Worm (Caenorhabditis elegans) whole organism, L3 larva: ENCODE results near the gene fbxa-194.

Source experiments
- aly-2 ChIP-seq: fragments of 150-350 bp; optimal IDR thresholded peaks from 2 replicates; lab custom pipeline; 2014; ENCODE audit warnings: missing biosample characterization, missing genetic modification characterization
- ama-1 ChIP-seq: fragments of 150-350 bp; optimal IDR thresholded peaks from 2 replicates; lab custom pipeline; 2018
- ceh-16 ChIP-seq: sonication (generic microtip); optimal IDR thresholded peaks from 2 replicates; lab custom pipeline; 2017; ENCODE audit warnings: missing biosample characterization, missing genetic modification characterization
- ceh-28 ChIP-seq: fragments of 150-350 bp; optimal IDR thresholded peaks from 2 replicates; lab custom pipeline; 2014; ENCODE audit warnings: missing biosample characterization, missing genetic modification reagents, missing genetic modification characterization
- ceh-82 ChIP-seq: fragments of 150-350 bp; optimal IDR thresholded peaks from 2 replicates; lab custom pipeline; 2014; ENCODE audit warnings: missing biosample characterization, missing genetic modification characterization
- ceh-9 ChIP-seq: sonication (generic microtip); optimal IDR thresholded peaks from 2 replicates; lab custom pipeline; 2018; ENCODE audit warnings: missing biosample characterization, missing genetic modification characterization
- daf-12 ChIP-seq: fragments of 150-350 bp; optimal IDR thresholded peaks from 2 replicates; lab custom pipeline; 2014; ENCODE audit warnings: missing biosample characterization, missing genetic modification reagents, missing genetic modification characterization
- egl-5 ChIP-seq: fragments of 150-350 bp; optimal IDR thresholded peaks from 2 replicates; lab custom pipeline; 2017; ENCODE audit warnings: missing biosample characterization, missing genetic modification reagents, missing genetic modification characterization, inconsistent platforms
- elt-1 ChIP-seq: fragments of 150-350 bp; optimal IDR thresholded peaks from 2 replicates; lab custom pipeline; 2014; ENCODE audit warnings: missing biosample characterization, missing genetic modification characterization
- elt-2 ChIP-seq: sonication (generic microtip); optimal IDR thresholded peaks from 2 replicates; lab custom pipeline; 2016; ENCODE audit warnings: missing genetic modification reagents, mild to moderate bottlenecking, missing genetic modification characterization, missing compliant biosample characterization
- elt-3 ChIP-seq, 3 experiments: fragments of 150-350 bp in 1 of 3; sonication (generic microtip) in 2 of 3; optimal IDR thresholded peaks; 2 replicates in 2 of 3; 4 replicates in 1 of 3; lab custom pipeline; 2014 to 2017; ENCODE audit warnings: missing biosample characterization in 3 of 3, missing genetic modification characterization in 3 of 3
- eor-1 ChIP-seq, 2 experiments: fragments of 150-350 bp; optimal IDR thresholded peaks; 2 replicates each; lab custom pipeline; 2014 to 2018; ENCODE audit warnings: missing biosample characterization in 2 of 2, missing genetic modification characterization in 2 of 2
- fkh-10 ChIP-seq: sonication (generic microtip); optimal IDR thresholded peaks from 2 replicates; lab custom pipeline; 2017; ENCODE audit warnings: missing biosample characterization, missing genetic modification reagents, missing genetic modification characterization
- fkh-2 ChIP-seq: fragments of 150-350 bp; optimal IDR thresholded peaks from 2 replicates; lab custom pipeline; 2014; ENCODE audit warnings: missing biosample characterization, missing genetic modification reagents, missing genetic modification characterization
- hmg-11 ChIP-seq: sonication (generic microtip); optimal IDR thresholded peaks from 2 replicates; lab custom pipeline; 2016; ENCODE audit warnings: missing genetic modification characterization, missing compliant biosample characterization
- jun-1 ChIP-seq: fragments of 150-350 bp; optimal IDR thresholded peaks from 2 replicates; lab custom pipeline; 2014; ENCODE audit warnings: missing biosample characterization, missing genetic modification reagents, missing genetic modification characterization
- lin-39 ChIP-seq: fragments of 150-350 bp; optimal IDR thresholded peaks from 2 replicates; lab custom pipeline; 2018; ENCODE audit warnings: missing biosample characterization, missing genetic modification reagents, missing genetic modification characterization
- mdl-1 ChIP-seq: fragments of 150-350 bp; optimal IDR thresholded peaks from 2 replicates; lab custom pipeline; 2014; ENCODE audit warnings: missing biosample characterization, missing genetic modification characterization
- mml-1 ChIP-seq: fragments of 150-350 bp; sonication (generic microtip); optimal IDR thresholded peaks from 3 replicates; lab custom pipeline; 2014; ENCODE audit warnings: missing biosample characterization, missing genetic modification characterization
- nhr-11 ChIP-seq: fragments of 150-350 bp; optimal IDR thresholded peaks from 2 replicates; lab custom pipeline; 2014; ENCODE audit warnings: missing biosample characterization, missing genetic modification characterization
- nhr-12 ChIP-seq: fragments of 150-350 bp; optimal IDR thresholded peaks from 2 replicates; lab custom pipeline; 2014; ENCODE audit warnings: missing biosample characterization, missing genetic modification characterization
- nhr-23 ChIP-seq: fragments of 150-350 bp; optimal IDR thresholded peaks from 2 replicates; lab custom pipeline; 2014; ENCODE audit warnings: missing biosample characterization, missing genetic modification reagents, missing genetic modification characterization
- nhr-28 ChIP-seq: fragments of 150-350 bp; optimal IDR thresholded peaks from 2 replicates; lab custom pipeline; 2014; ENCODE audit warnings: missing biosample characterization, missing genetic modification characterization
- nhr-43 ChIP-seq: sonication (generic microtip); optimal IDR thresholded peaks from 2 replicates; lab custom pipeline; 2016; ENCODE audit warnings: mild to moderate bottlenecking, missing genetic modification characterization, missing compliant biosample characterization; ENCODE audit not compliant: poor library complexity, severe bottlenecking
- nhr-67 ChIP-seq: fragments of 150-350 bp; optimal IDR thresholded peaks from 2 replicates; lab custom pipeline; 2014; ENCODE audit warnings: missing biosample characterization, missing genetic modification characterization
- nhr-76 ChIP-seq: fragments of 150-350 bp; sonication (generic microtip); optimal IDR thresholded peaks from 5 replicates; lab custom pipeline; 2014; ENCODE audit warnings: missing biosample characterization, missing genetic modification characterization
- nhr-77 ChIP-seq: fragments of 150-350 bp; optimal IDR thresholded peaks from 2 replicates; lab custom pipeline; 2014; ENCODE audit warnings: missing biosample characterization, missing genetic modification characterization
- pqm-1 ChIP-seq: fragments of 150-350 bp; optimal IDR thresholded peaks from 2 replicates; lab custom pipeline; 2017; ENCODE audit warnings: missing biosample characterization, missing genetic modification characterization, inconsistent platforms
- sea-2 ChIP-seq: fragments of 150-350 bp; sonication (generic microtip); optimal IDR thresholded peaks from 4 replicates; lab custom pipeline; 2014; ENCODE audit warnings: missing biosample characterization, missing genetic modification reagents, missing genetic modification characterization
- unc-39 ChIP-seq: sonication (generic microtip); optimal IDR thresholded peaks from 4 replicates; lab custom pipeline; 2017; ENCODE audit warnings: missing biosample characterization, missing genetic modification characterization
- unc-62 ChIP-seq: fragments of 150-350 bp; sonication (generic microtip); optimal IDR thresholded peaks from 4 replicates; lab custom pipeline; 2014; ENCODE audit warnings: missing biosample characterization, missing genetic modification reagents, missing genetic modification characterization
- ztf-11 ChIP-seq: fragments of 150-350 bp; optimal IDR thresholded peaks from 2 replicates; lab custom pipeline; 2014; ENCODE audit warnings: missing biosample characterization, missing genetic modification characterization
- ztf-4 ChIP-seq: fragments of 150-350 bp; optimal IDR thresholded peaks from 2 replicates; lab custom pipeline; 2014; ENCODE audit warnings: missing biosample characterization, missing genetic modification characterization

The fbxa-194 gene

DNA sequence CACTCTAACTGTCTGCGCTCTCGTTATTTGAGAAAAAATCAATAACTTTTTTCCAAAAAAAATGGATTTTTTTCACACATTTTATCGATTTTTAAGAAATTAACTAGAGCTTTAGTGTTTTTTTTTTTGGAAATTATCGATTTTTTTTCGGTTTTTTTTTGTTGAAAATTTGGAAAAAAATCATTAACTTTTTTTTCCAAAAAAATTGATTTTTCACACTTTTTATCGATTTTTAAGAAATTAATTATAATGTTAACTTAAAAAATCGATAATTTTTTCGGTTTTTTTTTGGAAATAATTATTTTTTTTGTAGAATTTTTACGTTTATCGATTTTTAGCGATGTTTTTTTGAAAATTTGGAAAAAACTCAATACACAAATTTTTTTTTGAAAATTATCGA lies 34.3 kb downstream of the fbxa-194 start:
- peak; percentile 85 for TF ChIP-seq ceh-28 (tag; lab: Kevin White, UChicago)
- no peak for TF ChIP-seq sea-2 (GFP tag; lab: Kevin White, UChicago)

DNA sequence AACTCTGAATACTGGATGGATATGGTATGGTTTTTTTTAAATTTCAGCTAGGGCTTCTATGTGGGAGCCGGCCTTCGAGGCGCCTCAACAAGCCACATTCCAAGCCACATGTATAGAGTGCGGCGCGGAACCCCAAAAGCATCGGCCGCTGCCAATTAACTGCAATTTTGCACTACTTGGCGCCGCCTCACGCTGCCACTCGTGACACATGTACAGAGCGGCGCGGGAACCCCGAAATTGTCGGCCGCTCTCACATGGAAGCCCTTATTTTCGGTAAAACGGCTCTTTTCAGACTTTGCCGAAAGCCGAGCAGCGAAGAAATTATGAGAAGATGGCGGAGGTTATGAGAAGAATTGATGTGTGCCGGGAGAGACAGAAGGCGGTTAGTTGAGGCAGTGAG lies 34.7 kb downstream of the fbxa-194 start:
- no peak for TF ChIP-seq nhr-76 (tag; lab: Kevin White, UChicago)
- TF ChIP-seq ama-1 (lab: Kevin White, UChicago) = no peak
- TF ChIP-seq nhr-67 (tag; lab: Kevin White, UChicago) = no peak
- TF ChIP-seq nhr-28 = no peak
- TF ChIP-seq ztf-11 = no peak

DNA sequence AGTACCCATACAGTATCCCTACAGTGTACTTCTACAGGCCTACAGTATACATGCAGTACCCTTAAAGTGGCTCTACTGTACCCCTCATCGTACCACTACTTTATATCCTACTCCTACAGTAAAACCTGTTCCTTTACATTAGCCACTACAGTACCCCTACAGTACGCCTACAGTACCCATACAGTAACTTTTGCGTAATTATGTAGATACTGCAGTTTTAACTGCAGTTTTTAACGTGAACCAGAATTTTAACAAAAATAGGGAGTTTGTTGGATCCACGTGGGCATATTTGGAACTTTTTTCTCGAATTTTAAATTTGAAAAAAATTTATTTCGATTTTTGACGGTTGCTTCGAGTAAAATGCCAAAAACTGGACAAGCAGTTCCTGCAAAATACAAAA lies 35.2 kb downstream of the fbxa-194 start, which contains the start of gene W04E12.4:
TSS of gene W04E12.4 (plus strand) at position 301 of the 400 bp plus-strand sequence.
- TF ChIP-seq fkh-2 (no peak), hmg-11 (tag; lab: Kevin White, UChicago) (no peak), lin-39 (no peak), unc-39 (tag; lab: Kevin White, UChicago) (no peak), nhr-11 (no peak), fkh-10 (no peak), nhr-77 (tag; lab: Kevin White, UChicago) (no peak), nhr-12 (no peak), jun-1 (tag; lab: Kevin White, UChicago) (no peak), elt-3 (tag; optimal IDR thresholded peaks at IDR 0.05; lab: Kevin White, UChicago) (no peak), ceh-28 (tag; lab: Kevin White, UChicago) (no peak), mdl-1 (tag; lab: Kevin White, UChicago) (no peak), ztf-4 (tag; lab: Kevin White, UChicago) (no peak), mml-1 (tag; lab: Kevin White, UChicago) (no peak), pqm-1 (tag; lab: Kevin White, UChicago) (no peak), nhr-43 (tag; lab: Kevin White, UChicago) (no peak), ceh-16 (tag; lab: Kevin White, UChicago) (no peak), aly-2 (tag; lab: Kevin White, UChicago) (no peak), nhr-23 (tag; lab: Kevin White, UChicago) (no peak)

DNA sequence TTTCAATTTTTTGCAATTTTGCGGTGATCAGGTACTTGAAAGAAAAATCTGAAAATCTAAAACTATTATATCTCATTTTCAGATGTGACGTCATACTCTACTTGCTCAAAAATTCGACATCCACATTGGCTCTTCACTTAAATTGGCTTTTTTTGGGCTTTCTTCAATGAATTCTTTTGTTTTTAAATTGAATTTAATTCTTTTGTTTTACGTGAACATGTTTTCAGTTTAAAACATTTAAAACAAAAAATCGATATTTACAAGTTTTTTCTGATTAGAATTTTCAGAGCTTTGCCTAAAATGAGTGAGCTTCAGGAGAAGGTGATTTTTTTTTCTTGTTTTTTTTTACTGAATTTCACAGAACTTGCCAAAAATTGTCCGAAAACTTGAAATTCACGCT lies 36.9 kb downstream of the fbxa-194 start, which contains the start of gene W04E12.3:
TSS of gene W04E12.3 (plus strand) at position 301 of the 400 bp plus-strand sequence.
- TF ChIP-seq nhr-43 (tag; lab: Kevin White, UChicago) = no peak
- no peak for TF ChIP-seq ama-1 (lab: Kevin White, UChicago)
- TF ChIP-seq ceh-28 (tag; lab: Kevin White, UChicago) = no peak
- no peak for TF ChIP-seq nhr-23 (tag; lab: Kevin White, UChicago)
- TF ChIP-seq elt-1 (tag; lab: Kevin White, UChicago) = no peak
- no peak for TF ChIP-seq unc-62 (GFP tag; lab: Kevin White, UChicago)
- no peak for TF ChIP-seq eor-1 (tag; optimal IDR thresholded peaks at IDR 0.05; lab: Kevin White, UChicago)
- TF ChIP-seq aly-2 (tag; lab: Kevin White, UChicago) = no peak
- no peak for TF ChIP-seq unc-39 (tag; lab: Kevin White, UChicago)
- no peak for TF ChIP-seq ceh-82
- TF ChIP-seq egl-5 = no peak
- TF ChIP-seq elt-2 (tag; lab: Kevin White, UChicago) = no peak
- TF ChIP-seq mml-1 (tag; lab: Kevin White, UChicago) = no peak

DNA sequence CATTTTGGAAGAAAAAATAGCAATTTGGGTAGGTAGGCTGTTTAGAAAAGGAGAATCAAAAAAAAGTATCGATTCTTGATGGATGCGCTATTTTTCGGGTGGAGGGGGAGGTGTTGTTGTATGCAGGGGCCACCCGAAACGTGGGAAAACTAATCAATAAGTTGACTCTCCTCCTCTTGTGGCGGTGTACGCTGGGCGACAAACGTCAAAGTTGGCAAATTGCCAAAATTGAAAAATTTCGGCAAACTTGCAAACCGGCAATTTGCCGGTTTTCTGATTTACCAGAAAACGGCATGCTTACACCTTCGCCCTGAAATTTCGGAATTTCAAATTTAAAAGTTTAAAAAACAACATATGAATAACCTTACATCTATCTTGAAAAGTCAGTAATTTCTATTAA lies 37.5 kb downstream of the fbxa-194 start, which contains the start of gene W04E12.2:
TSS of gene W04E12.2 (minus strand) at position 101 of the 400 bp plus-strand sequence.
- TF ChIP-seq nhr-28 (no peak), fkh-2 (no peak)

DNA sequence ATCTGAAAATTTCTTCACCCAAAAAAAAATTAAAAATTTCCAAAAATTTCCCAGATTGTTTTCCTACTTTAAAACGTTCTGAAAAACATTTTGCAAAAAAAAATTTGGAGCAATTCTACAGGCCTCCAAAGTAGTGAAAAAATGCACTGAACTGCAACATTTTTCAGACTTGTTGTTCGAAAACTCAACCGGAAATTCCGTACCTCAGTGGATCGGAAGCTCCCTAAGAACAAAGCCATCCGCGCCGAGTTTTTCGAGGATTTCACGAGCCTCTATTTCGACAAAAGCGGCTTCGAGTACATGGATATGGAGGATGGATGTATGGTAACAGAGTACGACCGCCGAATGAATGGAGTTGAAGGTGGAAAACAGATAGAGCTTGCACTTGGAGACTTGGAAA lies 40.4 kb downstream of the fbxa-194 start, which contains the start of gene fbxa-131:
TSS of gene fbxa-131 (plus strand) at position 301 of the 400 bp plus-strand sequence.
- no peak for TF ChIP-seq unc-62 (GFP tag; lab: Kevin White, UChicago)
- no peak for TF ChIP-seq ceh-9 (tag; lab: Kevin White, UChicago)
- no peak for TF ChIP-seq nhr-23 (tag; lab: Kevin White, UChicago)
- no peak for TF ChIP-seq ztf-11
- TF ChIP-seq daf-12 = no peak
